Fruit fly (Drosophila melanogaster) Kc167 (cell line): ENCODE measurements around the gene cpo.

Experiments
- Myc ChIP-seq: fragments of >200 bp; optimal IDR thresholded peaks from 2 replicates; lab custom pipeline; 2017; ENCODE audit warnings: missing external identifiers
- Sin3A ChIP-seq: fragments of >200 bp; optimal IDR thresholded peaks from 2 replicates; lab custom pipeline; 2018; ENCODE audit warnings: missing external identifiers
- h ChIP-seq: fragments of >200 bp; optimal IDR thresholded peaks from 3 replicates; lab custom pipeline; 2018; ENCODE audit warnings: missing external identifiers
- insv ChIP-seq: fragments of >200 bp; optimal IDR thresholded peaks from 3 replicates; lab custom pipeline; 2018; ENCODE audit warnings: missing external identifiers
- psq ChIP-seq: fragments of >200 bp; optimal IDR thresholded peaks from 2 replicates; lab custom pipeline; 2017; ENCODE audit warnings: missing external identifiers

DNA sequence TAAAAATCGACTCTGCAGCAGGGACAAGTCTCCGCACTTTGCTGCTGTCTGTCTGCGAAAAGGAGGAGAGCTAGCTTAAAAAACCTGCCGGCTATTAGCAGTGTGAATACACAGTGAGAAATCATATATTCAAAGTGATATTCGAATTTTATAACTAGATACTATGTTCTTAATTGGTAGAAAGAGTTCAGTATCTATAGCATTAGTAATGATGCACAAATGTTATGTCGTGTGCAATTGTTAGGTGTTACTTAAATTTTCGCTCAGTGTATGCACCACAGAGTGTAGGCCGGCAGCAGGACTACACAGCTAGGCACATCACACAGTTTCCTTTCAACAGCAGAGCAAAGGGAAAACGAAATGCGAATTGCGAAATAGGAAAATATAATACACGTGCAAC, 15.1 kb downstream of the cpo start:
- no peak for TF ChIP-seq psq (lab: Kevin White, UChicago)
- no peak for TF ChIP-seq insv (lab: Kevin White, UChicago)
- no peak for TF ChIP-seq h (lab: Kevin White, UChicago)
- TF ChIP-seq Myc (lab: Kevin White, UChicago), result no peak
- no peak for TF ChIP-seq Sin3A (lab: Kevin White, UChicago)
